Worm (Caenorhabditis elegans) whole organism, L4 larva: ENCODE measurements around the gene R04A9.1.

Source experiments
- fkh-10 ChIP-seq: fragments of 150-350 bp; optimal IDR thresholded peaks from 2 replicates; lab custom pipeline; 2014; ENCODE audit warnings: missing biosample characterization, missing genetic modification reagents, missing genetic modification characterization
- lin-15B ChIP-seq: fragments of 150-350 bp; sonication (generic microtip); optimal IDR thresholded peaks from 3 replicates; lab custom pipeline; 2014; ENCODE audit warnings: missing biosample characterization, missing genetic modification characterization
- nhr-11 ChIP-seq: fragments of 150-350 bp; optimal IDR thresholded peaks from 2 replicates; lab custom pipeline; 2014; ENCODE audit warnings: missing biosample characterization, missing genetic modification characterization

ce11 chrX:382692-383091, 22.0 kb upstream of the R04A9.1 start, which contains the start of gene ife-2:
- peak; percentile 39 for TF ChIP-seq nhr-11 (tag; lab: Kevin White, UChicago)
- no peak for TF ChIP-seq fkh-10 (GFP tag; lab: Kevin White, UChicago)
- no peak for TF ChIP-seq lin-15B (tag; lab: Kevin White, UChicago)
